Worm (Caenorhabditis elegans) whole organism, young adult: ENCODE results near the gene prmt-9.

Experiments used
- B0035.1 ChIP-seq: sonication (generic microtip); optimal IDR thresholded peaks from 2 replicates; lab custom pipeline; 2016; ENCODE audit warnings: missing genetic modification characterization, mild to moderate bottlenecking, missing compliant biosample characterization, missing genotype, missing genetic modification reagents
- C17E4.6 ChIP-seq: fragments of 200-800 bp; sonication (Bioruptor generic); IDR thresholded peaks from 2 replicates; pipeline ENCODE4 v1.3.6; 2022; ENCODE audit warnings: missing genetic modification reagents, missing genetic modification characterization, missing compliant biosample characterization
- D2030.7 ChIP-seq: fragments of 200-800 bp; sonication (Bioruptor generic); IDR thresholded peaks from 2 replicates; pipeline ENCODE4 v1.3.6; 2022; ENCODE audit warnings: missing genetic modification reagents, missing genetic modification characterization, missing compliant biosample characterization
- F49E8.2 ChIP-seq: sonication (generic microtip); optimal IDR thresholded peaks from 3 replicates; lab custom pipeline; 2017; ENCODE audit warnings: missing genetic modification characterization, mild to moderate bottlenecking, missing compliant biosample characterization, antibody characterized with exemption, moderate library complexity; ENCODE audit not compliant: insufficient read depth
- Y95B8A.8 ChIP-seq: fragments of 200-800 bp; sonication (Bioruptor generic); IDR thresholded peaks from 2 replicates; pipeline ENCODE4 v1.3.6; 2022; ENCODE audit warnings: missing genetic modification reagents, missing genetic modification characterization, missing compliant biosample characterization
- ZK185.1 ChIP-seq: sonication (generic microtip); optimal IDR thresholded peaks from 2 replicates; lab custom pipeline; 2016; ENCODE audit warnings: mild to moderate bottlenecking, missing genetic modification characterization, missing compliant biosample characterization; ENCODE audit not compliant: poor library complexity, severe bottlenecking
- aptf-2 ChIP-seq: fragments of 200-800 bp; sonication (Bioruptor generic); conservative IDR thresholded peaks from 2 replicates; pipeline ENCODE4 v1.3.6; 2022; ENCODE audit warnings: missing genetic modification reagents, missing genetic modification characterization, missing compliant biosample characterization
- attf-5 ChIP-seq: fragments of 200-800 bp; sonication (Bioruptor generic); optimal IDR thresholded peaks from 2 replicates; lab custom pipeline; 2018; ENCODE audit warnings: mild to moderate bottlenecking, missing genetic modification characterization, missing compliant biosample characterization
- ccch-3 ChIP-seq: fragments of 200-800 bp; sonication (Bioruptor generic); optimal IDR thresholded peaks from 2 replicates; lab custom pipeline; 2018; ENCODE audit warnings: mild to moderate bottlenecking, missing genetic modification characterization, missing compliant biosample characterization
- dox-1 ChIP-seq: fragments of 200-800 bp; sonication (Bioruptor generic); IDR thresholded peaks from 2 replicates; pipeline ENCODE4 v1.3.6; 2022; ENCODE audit warnings: missing genetic modification reagents, missing genetic modification characterization, missing compliant biosample characterization
- dpff-1 ChIP-seq: sonication (generic microtip); optimal IDR thresholded peaks from 2 replicates; lab custom pipeline; 2017; ENCODE audit warnings: mild to moderate bottlenecking, missing genetic modification characterization, missing compliant biosample characterization
- ekl-4 ChIP-seq: fragments of 200-800 bp; sonication (Bioruptor generic); IDR thresholded peaks from 2 replicates; pipeline ENCODE4 v1.3.6; 2022; ENCODE audit warnings: missing genetic modification reagents, missing genetic modification characterization, missing compliant biosample characterization
- hlh-26 ChIP-seq: fragments of 200-800 bp; sonication (Bioruptor generic); conservative IDR thresholded peaks from 2 replicates; pipeline ENCODE4 v1.3.6; 2022; ENCODE audit warnings: missing genetic modification reagents, missing genetic modification characterization, missing compliant biosample characterization
- hmg-1.2 ChIP-seq: fragments of 200-800 bp; sonication (Bioruptor generic); IDR thresholded peaks from 2 replicates; pipeline ENCODE4 v1.3.6; 2022; ENCODE audit warnings: missing genetic modification reagents, missing genetic modification characterization, missing compliant biosample characterization
- lin-26 ChIP-seq: fragments of 200-800 bp; sonication (Bioruptor generic); IDR thresholded peaks from 2 replicates; pipeline ENCODE4 v1.3.6; 2022; ENCODE audit warnings: missing genetic modification reagents, missing genetic modification characterization, missing compliant biosample characterization
- lin-35 ChIP-seq, 3 experiments: fragments of 150-350 bp in 2 of 3; sonication (generic microtip) in 1 of 3; optimal IDR thresholded peaks; 2 replicates each; lab custom pipeline; 2014 to 2018; ENCODE audit warnings: missing biosample characterization in 3 of 3, missing genetic modification characterization in 3 of 3, missing genetic modification reagents in 3 of 3
- lin-54 ChIP-seq: fragments of 200-800 bp; sonication (Bioruptor generic); optimal IDR thresholded peaks from 2 replicates; lab custom pipeline; 2018; ENCODE audit warnings: mild to moderate bottlenecking, missing genetic modification characterization, missing compliant biosample characterization
- lir-1 ChIP-seq: fragments of 200-800 bp; sonication (Bioruptor generic); conservative IDR thresholded peaks from 2 replicates; pipeline ENCODE4 v1.3.6; 2022; ENCODE audit warnings: missing genetic modification reagents, missing genetic modification characterization, missing compliant biosample characterization
- lsl-1 ChIP-seq: fragments of 200-800 bp; sonication (Bioruptor generic); optimal IDR thresholded peaks from 2 replicates; lab custom pipeline; 2018; ENCODE audit warnings: mild to moderate bottlenecking, missing genetic modification characterization, moderate library complexity, missing compliant biosample characterization
- madf-10 ChIP-seq: sonication (generic microtip); optimal IDR thresholded peaks from 2 replicates; lab custom pipeline; 2016; ENCODE audit warnings: mild to moderate bottlenecking, missing genetic modification characterization, missing compliant biosample characterization
- madf-6 ChIP-seq: fragments of 200-800 bp; sonication (Bioruptor generic); IDR thresholded peaks from 2 replicates; pipeline ENCODE4 v1.3.6; 2022; ENCODE audit warnings: missing genetic modification reagents, missing genetic modification characterization, missing compliant biosample characterization
- mcd-1 ChIP-seq: fragments of 200-800 bp; sonication (Bioruptor generic); IDR thresholded peaks from 2 replicates; pipeline ENCODE4 v1.3.6; 2022; ENCODE audit warnings: missing genetic modification reagents, missing genetic modification characterization, missing compliant biosample characterization
- nhr-80 ChIP-seq: sonication (generic microtip); optimal IDR thresholded peaks from 2 replicates; lab custom pipeline; 2016; ENCODE audit warnings: missing genetic modification characterization, missing compliant biosample characterization
- repo-1 ChIP-seq: sonication (generic microtip); optimal IDR thresholded peaks from 2 replicates; lab custom pipeline; 2017; ENCODE audit warnings: mild to moderate bottlenecking, missing genetic modification characterization, missing compliant biosample characterization
- snpc-1.3 ChIP-seq: sonication (generic microtip); optimal IDR thresholded peaks from 2 replicates; lab custom pipeline; 2017; ENCODE audit warnings: missing genetic modification characterization, mild to moderate bottlenecking, missing compliant biosample characterization, antibody characterized with exemption, moderate library complexity, missing genotype, missing genetic modification reagents; ENCODE audit not compliant: insufficient read depth
- snpc-3.4 ChIP-seq: sonication (generic microtip); optimal IDR thresholded peaks from 2 replicates; lab custom pipeline; 2017; ENCODE audit warnings: missing genetic modification characterization, mild to moderate bottlenecking, missing compliant biosample characterization, antibody characterized with exemption, moderate library complexity, missing genotype, missing genetic modification reagents
- snpc-4 ChIP-seq, 5 experiments: fragments of 150-350 bp in 1 of 5; sonication (generic microtip) in 4 of 5; optimal IDR thresholded peaks; 2 replicates each; lab custom pipeline; 2014 to 2018; ENCODE audit warnings: missing genetic modification characterization in 5 of 5, missing biosample characterization in 3 of 5, antibody characterized with exemption in 2 of 5, mild to moderate bottlenecking in 2 of 5, missing compliant biosample characterization in 2 of 5, missing genotype in 2 of 5, moderate library complexity in 2 of 5, missing genetic modification reagents in 1 of 5
- tbp1 ChIP-seq: fragments of 200-800 bp; sonication (Bioruptor generic); optimal IDR thresholded peaks from 2 replicates; lab custom pipeline; 2018; ENCODE audit warnings: mild to moderate bottlenecking, missing genetic modification characterization, missing compliant biosample characterization
- tlf-1 ChIP-seq: fragments of 200-800 bp; sonication (Bioruptor generic); optimal IDR thresholded peaks from 2 replicates; lab custom pipeline; 2018; ENCODE audit warnings: mild to moderate bottlenecking, missing genetic modification characterization, missing compliant biosample characterization
- unc-130 ChIP-seq: sonication (generic microtip); optimal IDR thresholded peaks from 2 replicates; lab custom pipeline; 2016; ENCODE audit warnings: missing genetic modification reagents, missing genetic modification characterization, missing compliant biosample characterization
- ztf-18 ChIP-seq: sonication (generic microtip); optimal IDR thresholded peaks from 2 replicates; lab custom pipeline; 2016; ENCODE audit warnings: missing genotype, mild to moderate bottlenecking, missing genetic modification characterization, missing compliant biosample characterization
- ztf-28 ChIP-seq: fragments of 200-800 bp; sonication (Bioruptor generic); IDR thresholded peaks from 2 replicates; pipeline ENCODE4 v1.3.6; 2022; ENCODE audit warnings: missing genetic modification reagents, missing genetic modification characterization, missing compliant biosample characterization
- ztf-3 ChIP-seq: fragments of 200-800 bp; sonication (Bioruptor generic); optimal IDR thresholded peaks from 2 replicates; lab custom pipeline; 2018; ENCODE audit warnings: mild to moderate bottlenecking, missing genetic modification characterization, missing compliant biosample characterization
- ztf-6 ChIP-seq: fragments of 200-800 bp; sonication (Bioruptor generic); IDR thresholded peaks from 2 replicates; pipeline ENCODE4 v1.3.6; 2022; ENCODE audit warnings: missing genetic modification reagents, missing genetic modification characterization, missing compliant biosample characterization

The prmt-9 gene

DNA sequence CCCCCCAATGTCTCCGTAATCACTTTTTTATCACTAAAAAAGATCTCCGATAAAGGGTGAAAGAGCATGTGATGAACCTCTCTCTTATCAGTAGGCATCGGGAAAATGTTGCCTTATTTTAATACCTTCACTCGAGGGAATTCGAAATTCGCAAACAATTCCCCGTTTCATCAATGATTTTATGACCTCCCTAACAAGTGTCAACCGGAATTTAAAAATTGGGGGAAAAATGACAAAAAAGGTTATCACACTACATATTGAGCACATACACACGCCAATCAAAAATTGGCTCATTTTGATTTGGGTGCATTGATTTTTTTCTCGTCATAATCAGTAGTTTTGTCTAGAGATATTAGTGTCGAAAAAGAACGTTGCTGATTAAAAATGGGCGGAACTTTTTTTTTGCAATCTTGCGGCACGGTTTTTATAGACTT is 5.5 kb upstream of the prmt-9 start (continued):
- TF ChIP-seq tlf-1 (GFP tag; lab: Kevin White, UChicago) (peak; percentile 49), lin-54 (GFP tag; lab: Kevin White, UChicago) (peak; percentile 35), nhr-80 (tag; lab: Kevin White, UChicago) (peak; percentile 99), ZK185.1 (tag; lab: Kevin White, UChicago) (no peak)

DNA sequence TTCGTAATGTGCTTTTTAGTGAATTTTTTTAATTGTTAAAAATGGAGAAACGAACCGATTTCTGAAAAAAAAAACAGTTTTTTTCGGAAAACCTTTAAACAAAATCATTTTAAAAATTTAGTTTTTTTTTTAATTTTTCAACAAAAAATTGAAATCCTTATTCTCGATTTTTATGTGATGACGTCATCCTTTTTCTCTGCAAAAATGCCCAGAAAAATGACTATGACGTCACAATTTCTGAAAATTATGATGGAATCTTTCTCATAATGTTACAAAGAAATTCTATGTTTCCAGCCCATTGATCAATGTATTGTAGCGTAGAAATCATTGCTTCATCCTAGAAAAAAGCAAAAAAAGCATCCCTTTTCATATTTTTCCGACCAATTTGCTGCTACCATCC is 5.1 kb upstream of the prmt-9 start:
- no peak for TF ChIP-seq unc-130 (GFP tag; lab: Kevin White, UChicago)
- no peak for TF ChIP-seq lin-26
- no peak for TF ChIP-seq aptf-2
- no peak for TF ChIP-seq repo-1
- TF ChIP-seq dpff-1 (tag; lab: Kevin White, UChicago): no peak
- no peak for TF ChIP-seq madf-10 (tag; lab: Kevin White, UChicago)
- TF ChIP-seq C17E4.6: no peak
- TF ChIP-seq ztf-18 (tag; lab: Kevin White, UChicago): no peak
- no peak for TF ChIP-seq mcd-1 (GFP tag; lab: Robert Waterston, UW)
- no peak for TF ChIP-seq Y95B8A.8 (GFP tag; lab: Robert Waterston, UW)
- no peak for TF ChIP-seq ccch-3 (GFP tag; lab: Kevin White, UChicago)
- TF ChIP-seq, all 124 proteins: peak for 0

DNA sequence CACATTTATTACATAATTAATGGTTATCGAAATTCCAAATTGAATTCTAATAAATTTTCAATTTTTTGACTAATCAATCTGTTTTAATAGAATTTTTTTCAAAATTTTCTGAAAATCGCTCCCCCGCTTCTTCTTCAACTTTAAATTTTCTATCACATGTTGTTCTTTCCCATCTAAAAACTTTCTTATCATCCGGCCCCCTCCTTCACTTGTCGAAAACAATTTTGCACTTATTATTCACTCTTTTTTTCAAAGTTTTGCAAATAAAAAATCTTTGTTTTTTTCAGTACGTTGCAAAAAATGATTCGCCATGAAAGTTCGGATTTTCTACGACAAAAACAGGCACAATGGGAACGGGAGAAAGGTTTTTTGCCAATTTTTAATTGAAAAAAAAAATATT is 4.2 kb upstream of the prmt-9 start, which contains the start of gene T23B5.3:
Gene T23B5.3, plus strand, starts transcription at position 301 of the 400 bp plus-strand sequence.
- TF ChIP-seq D2030.7 (GFP tag; lab: Robert Waterston, UW) (no peak), dox-1 (GFP tag; lab: Robert Waterston, UW) (no peak)

DNA sequence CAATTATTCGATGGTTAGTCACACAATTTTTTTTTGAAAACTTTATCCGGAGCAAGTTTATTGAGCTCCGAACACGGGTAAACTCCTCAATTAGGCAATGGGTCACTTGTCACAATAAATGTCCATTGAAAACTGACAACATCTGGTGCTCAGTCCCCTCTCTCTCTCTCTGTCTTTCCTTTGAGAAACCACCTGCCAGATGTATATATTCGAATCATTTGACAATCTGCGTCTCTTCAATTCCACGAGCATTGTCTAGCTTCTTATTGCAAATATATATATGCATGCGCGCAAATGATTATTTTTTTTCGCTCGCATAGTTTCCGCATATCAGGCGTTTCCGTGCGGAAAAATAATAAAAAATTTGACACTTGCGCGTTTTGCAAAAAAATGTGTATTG is 1.6 kb upstream of the prmt-9 start:
- no peak for TF ChIP-seq lir-1 (GFP tag; lab: Robert Waterston, UW)
- no peak for TF ChIP-seq ekl-4
- no peak for TF ChIP-seq lsl-1 (GFP tag; lab: Kevin White, UChicago)
- TF ChIP-seq ztf-3 (GFP tag; lab: Kevin White, UChicago): no peak
- no peak for TF ChIP-seq lin-35 (GFP tag; optimal IDR thresholded peaks at IDR 0.05; lab: Kevin White, UChicago)
- TF ChIP-seq hlh-26: no peak

DNA sequence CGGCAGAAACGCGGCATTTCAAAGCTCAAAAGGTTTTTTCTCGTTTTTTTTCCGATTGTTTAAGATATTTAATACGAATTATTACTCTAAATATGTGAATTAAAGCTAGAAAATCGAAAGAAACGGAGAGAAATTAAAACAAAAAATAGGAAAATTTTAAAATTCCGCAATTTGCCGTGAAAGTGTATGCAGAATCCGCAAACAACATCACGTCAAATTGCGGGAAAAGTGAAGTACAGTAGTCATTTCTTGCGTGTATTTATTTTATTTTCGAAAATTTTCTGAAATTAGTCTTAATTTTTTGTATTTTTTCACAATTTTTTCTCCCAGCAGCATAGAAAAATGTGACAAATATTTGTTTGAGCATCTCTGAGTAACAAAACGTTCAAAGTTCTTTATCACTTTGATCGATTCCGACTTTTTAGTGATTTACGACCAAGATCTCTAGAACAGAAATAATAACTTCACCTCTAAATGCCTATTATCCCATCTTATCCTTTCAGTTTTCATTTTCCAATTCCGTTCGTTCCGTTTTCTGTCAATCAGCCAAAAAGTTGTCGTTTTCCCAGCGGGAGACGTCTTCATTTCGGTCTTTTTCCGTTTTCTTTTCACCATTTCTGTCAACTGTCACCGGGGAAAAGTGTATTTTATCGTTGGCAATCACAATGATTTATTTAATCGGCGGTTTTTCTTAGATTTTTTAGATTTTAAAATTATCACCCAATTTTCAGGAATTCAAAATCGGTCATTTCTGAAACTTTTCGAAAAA is 832 bp upstream of the prmt-9 start:
- peak; percentile 39 for TF ChIP-seq F49E8.2
- TF ChIP-seq lin-54 (GFP tag; lab: Kevin White, UChicago): peak; percentile 49
- no peak for TF ChIP-seq ztf-28 (GFP tag; lab: Robert Waterston, UW)
- peak; percentile 23; the same call in 1 of the 2 replicates for TF ChIP-seq hmg-1.2 (GFP tag; lab: Robert Waterston, UW)
- peak; percentile 10 for TF ChIP-seq snpc-3.4 (tag; lab: Kevin White, UChicago)
- peak; percentile 80 for TF ChIP-seq lsl-1 (GFP tag; lab: Kevin White, UChicago)
- no peak for TF ChIP-seq B0035.1 (tag; lab: Kevin White, UChicago)
- TF ChIP-seq madf-6 (GFP tag; lab: Robert Waterston, UW): peak; percentile 51; the same call in 1 of the 2 replicates
- TF ChIP-seq snpc-1.3: peak; percentile 54
- TF ChIP-seq tbp1 (GFP tag; lab: Kevin White, UChicago): peak; percentile 17
- TF ChIP-seq D2030.7 (GFP tag; lab: Robert Waterston, UW): peak; percentile 49; the same call in 1 of the 2 replicates
- TF ChIP-seq attf-5 (GFP tag; lab: Kevin White, UChicago): no peak
- no peak for TF ChIP-seq snpc-4 (GFP tag; optimal IDR thresholded peaks at IDR 0.05; lab: Kevin White, UChicago)
- peak in 2 of 4 experiments; percentile 14 to 31 for TF ChIP-seq snpc-4 (tag; optimal IDR thresholded peaks at IDR 0.05; lab: Kevin White, UChicago)
- no peak for TF ChIP-seq ztf-6 (GFP tag; lab: Robert Waterston, UW)
- TF ChIP-seq, all 124 proteins: peak for 10
